Worm (Caenorhabditis elegans): ENCODE data around the gene gnrr-6.
A peak's percentile ranks its signal among the peaks of the same experiment; 100 is the strongest.

gnrr-6 gene

DNA sequence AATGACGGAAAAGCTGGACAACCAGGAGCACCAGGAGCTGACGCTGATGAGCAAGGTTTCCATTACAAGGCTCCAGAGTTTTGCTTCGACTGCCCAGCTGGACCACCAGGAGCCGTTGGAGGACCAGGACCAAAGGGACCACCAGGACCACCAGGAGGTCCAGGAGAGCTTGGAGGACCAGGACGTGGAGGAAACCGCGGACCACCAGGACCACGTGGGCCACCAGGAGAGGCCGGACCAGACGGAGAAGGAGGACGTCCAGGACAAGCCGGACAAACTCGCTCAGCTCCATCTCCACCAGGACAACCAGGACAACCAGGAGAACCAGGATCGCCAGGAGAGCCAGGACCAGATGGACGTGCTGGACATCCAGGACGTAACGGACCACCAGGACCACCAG is 23.2 kb downstream of the gnrr-6 start:
- TF ChIP-seq mcd-1 (GFP tag; IDR thresholded peaks at IDR 0.05) (0 out of 2 replicates have a peak, but pooled peaks have one; percentile 31), egrh-3 (GFP tag; IDR thresholded peaks at IDR 0.05) (peak; percentile 88; the same call in 1 of the 2 replicates), zfh-2 (GFP tag; conservative IDR thresholded peaks at IDR 0.05) (peak; percentile 72)

DNA sequence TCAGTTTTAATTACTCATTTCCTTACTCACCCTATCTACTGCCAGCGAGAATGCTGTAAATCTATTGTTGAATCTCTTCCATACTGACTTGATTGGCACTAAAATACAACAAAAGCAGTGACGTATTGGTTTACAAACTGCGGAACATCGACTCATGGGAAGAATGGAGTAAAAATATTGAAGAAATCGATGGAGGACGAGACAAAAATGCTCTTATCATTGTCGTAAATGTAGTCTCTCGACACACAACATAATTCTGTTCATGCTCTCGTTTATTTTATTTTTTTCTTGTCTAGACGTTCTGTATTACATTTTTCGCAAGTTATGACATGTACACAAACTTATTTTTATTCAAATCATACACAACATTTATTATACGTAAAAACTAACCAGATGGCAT is 25.1 kb downstream of the gnrr-6 start, which contains the start of gene C34F6.11:
C34F6.11 (minus strand) TSS at position 160 of the 400 bp plus-strand sequence.
- peak; percentile 62 for TF ChIP-seq nhr-80 (tag; optimal IDR thresholded peaks at IDR 0.05)
- TF ChIP-seq die-1 (tag; optimal IDR thresholded peaks at IDR 0.05) = no peak
- TF ChIP-seq tbx-9 (tag; optimal IDR thresholded peaks at IDR 0.05; ENCODE audit: borderline replicate concordance) = no peak

DNA sequence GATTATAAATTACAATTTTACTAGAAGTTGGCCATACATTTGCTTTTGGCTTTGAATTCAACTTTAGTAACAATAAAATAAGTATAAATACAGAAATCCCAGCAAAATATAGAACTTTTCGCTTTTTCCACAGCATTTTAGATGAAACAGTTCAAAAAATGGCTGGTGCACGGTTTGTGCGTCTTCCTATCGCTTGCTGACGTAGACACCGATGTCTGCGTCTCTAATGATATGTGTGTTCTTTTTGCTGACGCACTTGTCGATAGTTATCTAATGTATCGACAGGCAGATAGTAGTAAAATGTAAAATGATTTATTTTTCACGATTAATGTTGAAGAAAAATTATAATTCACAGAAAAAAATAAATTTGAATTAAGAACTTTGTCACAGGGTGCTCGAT is 28.3 kb downstream of the gnrr-6 start, which contains the start of gene hst-2:
hst-2 (minus strand) TSS at position 203 of the 400 bp plus-strand sequence.
- TF ChIP-seq nhr-120 (GFP tag; IDR thresholded peaks at IDR 0.05) (no peak), snpc-1.1 (tag; optimal IDR thresholded peaks at IDR 0.05; ENCODE audit: insufficient read depth) (no peak), aptf-2 (GFP tag; conservative IDR thresholded peaks at IDR 0.05) (no peak), ceh-100 (GFP tag; IDR thresholded peaks at IDR 0.05) (no peak), fkh-3 (tag; optimal IDR thresholded peaks at IDR 0.05) (no peak), rcor-1 (GFP tag; IDR thresholded peaks at IDR 0.05) (no peak), mel-28 (tag; optimal IDR thresholded peaks at IDR 0.05; ENCODE audit: borderline replicate concordance) (no peak), F52B5.7 (tag; optimal IDR thresholded peaks at IDR 0.05) (no peak), attf-3 (GFP tag; conservative IDR thresholded peaks at IDR 0.05) (no peak), ztf-22 (GFP tag; optimal IDR thresholded peaks at IDR 0.05) (no peak), sea-2 (GFP tag; IDR thresholded peaks at IDR 0.05) (no peak), Y53F4B.3 (GFP tag; IDR thresholded peaks at IDR 0.05) (no peak), egl-18 (GFP tag; IDR thresholded peaks at IDR 0.05) (no peak), bed-2 (GFP tag; IDR thresholded peaks at IDR 0.05) (no peak), attf-6 (GFP tag; IDR thresholded peaks at IDR 0.05) (no peak), bed-1 (GFP tag; IDR thresholded peaks at IDR 0.05) (no peak), sptf-2 (GFP tag; optimal IDR thresholded peaks at IDR 0.05) (no peak), tlf-1 (GFP tag; optimal IDR thresholded peaks at IDR 0.05) (peak; percentile 39), efl-1 (GFP tag; optimal IDR thresholded peaks at IDR 0.05) (no peak), D2030.7 (GFP tag; IDR thresholded peaks at IDR 0.05) (no peak), ets-4 (GFP tag; optimal IDR thresholded peaks at IDR 0.05) (no peak), nhr-80 (tag; optimal IDR thresholded peaks at IDR 0.05) (peak; percentile 62), hrde-1 (tag; optimal IDR thresholded peaks at IDR 0.05; ENCODE audit: borderline replicate concordance) (no peak), ceh-91 (GFP tag; IDR thresholded peaks at IDR 0.05) (no peak), nfya-1 (tag; optimal IDR thresholded peaks at IDR 0.05; ENCODE audit: borderline replicate concordance, insufficient read depth) (no peak), Y79H2A.3 (GFP tag; conservative IDR thresholded peaks at IDR 0.05) (no peak), ceh-79 (tag; optimal IDR thresholded peaks at IDR 0.05) (no peak), mes-4 (tag; optimal IDR thresholded peaks at IDR 0.05) (no peak), aptf-3 (GFP tag; IDR thresholded peaks at IDR 0.05) (no peak), mxl-1 (tag; optimal IDR thresholded peaks at IDR 0.05) (no peak), egl-44 (GFP tag; IDR thresholded peaks at IDR 0.05) (no peak), cebp-1 (GFP tag; IDR thresholded peaks at IDR 0.05) (no peak), cebp-1 (tag; optimal IDR thresholded peaks at IDR 0.05) (no peak), madf-10 (tag; optimal IDR thresholded peaks at IDR 0.05) (peak; percentile 24), dox-1 (GFP tag; IDR thresholded peaks at IDR 0.05) (peak; percentile 70), F10E7.11 (tag; optimal IDR thresholded peaks at IDR 0.05) (no peak), ceh-58 (GFP tag; IDR thresholded peaks at IDR 0.05) (no peak), lin-40 (tag; optimal IDR thresholded peaks at IDR 0.05) (peak; percentile 93), F57A8.1 (GFP tag; optimal IDR thresholded peaks at IDR 0.05) (no peak), ztf-26 (tag; optimal IDR thresholded peaks at IDR 0.05) (peak; percentile 24), lag-1 (GFP tag; IDR thresholded peaks at IDR 0.05) (no peak)
